Fruit fly (Drosophila melanogaster) whole organism, embryonic: ENCODE data around the gene DZIP1.

Experiments used
- CG10321 ChIP-seq: fragments of 200-800 bp; sonication (Bioruptor generic); IDR thresholded peaks from 2 replicates; pipeline ENCODE4 v1.3.6; 2022; ENCODE audit warnings: missing biosample characterization, missing genetic modification characterization
- CG10543 ChIP-seq: fragments of 200-800 bp; sonication (Bioruptor generic); optimal IDR thresholded peaks from 3 replicates; lab custom pipeline; 2017; ENCODE audit warnings: missing biosample characterization, mild to moderate bottlenecking, missing genetic modification characterization, moderate library complexity
- CG10959 ChIP-seq: fragments of 200-800 bp; sonication (Bioruptor generic); IDR thresholded peaks from 2 replicates; pipeline ENCODE4 v1.3.6; 2022; ENCODE audit warnings: missing biosample characterization, missing genetic modification characterization
- CG11085 ChIP-seq: fragments of 200-800 bp; sonication (Bioruptor generic); IDR thresholded peaks from 2 replicates; pipeline ENCODE4 v1.3.6; 2022; ENCODE audit warnings: missing biosample characterization, missing genetic modification characterization
- CG11398 ChIP-seq: fragments of 200-800 bp; sonication (Bioruptor generic); optimal IDR thresholded peaks from 2 replicates; lab custom pipeline; 2016; ENCODE audit warnings: missing biosample characterization, missing genetic modification characterization
- CG12071 ChIP-seq: fragments of 200-800 bp; sonication (Bioruptor generic); optimal IDR thresholded peaks from 3 replicates; lab custom pipeline; 2018; ENCODE audit warnings: missing biosample characterization, mild to moderate bottlenecking, missing genetic modification characterization
- CG12219 ChIP-seq: fragments of 200-800 bp; sonication (Bioruptor generic); optimal IDR thresholded peaks from 3 replicates; lab custom pipeline; 2018; ENCODE audit warnings: missing biosample characterization, mild to moderate bottlenecking, missing genetic modification characterization
- CG1233 ChIP-seq: fragments of 200-800 bp; sonication (Bioruptor generic); optimal IDR thresholded peaks from 4 replicates; lab custom pipeline; 2018; ENCODE audit warnings: missing biosample characterization, mild to moderate bottlenecking, missing genetic modification characterization
- CG14667 ChIP-seq: fragments of 200-800 bp; sonication (Bioruptor generic); IDR thresholded peaks from 2 replicates; pipeline ENCODE4 v1.3.6; 2022; ENCODE audit warnings: missing biosample characterization, missing genetic modification characterization
- CG2120 ChIP-seq: fragments of 200-800 bp; sonication (Bioruptor generic); optimal IDR thresholded peaks from 3 replicates; lab custom pipeline; 2016; ENCODE audit warnings: missing biosample characterization, missing genetic modification characterization
- CG30403 ChIP-seq: fragments of 200-800 bp; sonication (Bioruptor generic); optimal IDR thresholded peaks from 3 replicates; lab custom pipeline; 2016; ENCODE audit warnings: missing biosample characterization, missing genetic modification characterization
- CG31388 ChIP-seq: fragments of 200-800 bp; sonication (Bioruptor generic); optimal IDR thresholded peaks from 2 replicates; lab custom pipeline; 2016; ENCODE audit warnings: missing biosample characterization, missing genetic modification characterization
- CG5245 ChIP-seq: fragments of 200-800 bp; sonication (Bioruptor generic); optimal IDR thresholded peaks from 3 replicates; lab custom pipeline; 2016; ENCODE audit warnings: missing biosample characterization, missing genetic modification characterization
- CG6175 ChIP-seq: fragments of 200-800 bp; sonication (Bioruptor generic); IDR thresholded peaks from 3 replicates; pipeline ENCODE4 v1.3.6; 2022; ENCODE audit warnings: missing biosample characterization, missing genetic modification characterization
- CG7271 ChIP-seq: fragments of 200-800 bp; sonication (Bioruptor generic); optimal IDR thresholded peaks from 2 replicates; lab custom pipeline; 2018; ENCODE audit warnings: missing biosample characterization, mild to moderate bottlenecking, missing genetic modification characterization, moderate library complexity
- CG7839 ChIP-seq: fragments of 200-800 bp; sonication (Bioruptor generic); optimal IDR thresholded peaks from 3 replicates; lab custom pipeline; 2018; ENCODE audit warnings: missing biosample characterization, mild to moderate bottlenecking, missing genetic modification characterization, moderate library complexity
- CG8281 ChIP-seq: fragments of 200-800 bp; sonication (Bioruptor generic); optimal IDR thresholded peaks from 2 replicates; lab custom pipeline; 2018; ENCODE audit warnings: missing biosample characterization, mild to moderate bottlenecking, missing genetic modification characterization, moderate library complexity
- Dp ChIP-seq: fragments of 200-800 bp; sonication (Bioruptor generic); optimal IDR thresholded peaks from 2 replicates; lab custom pipeline; 2018; ENCODE audit warnings: missing biosample characterization, mild to moderate bottlenecking, missing genetic modification characterization, moderate library complexity
- ERR ChIP-seq: fragments of 200-800 bp; sonication (Bioruptor generic); optimal IDR thresholded peaks from 2 replicates; lab custom pipeline; 2016; ENCODE audit warnings: missing biosample characterization, missing genetic modification characterization
- Fer2 ChIP-seq: fragments of 200-800 bp; sonication (Bioruptor generic); optimal IDR thresholded peaks from 2 replicates; lab custom pipeline; 2018; ENCODE audit warnings: missing biosample characterization, mild to moderate bottlenecking, missing genetic modification characterization, moderate library complexity
- Fer3 ChIP-seq: fragments of 200-800 bp; sonication (Bioruptor generic); optimal IDR thresholded peaks from 2 replicates; lab custom pipeline; 2018; ENCODE audit warnings: missing biosample characterization, mild to moderate bottlenecking, missing genetic modification characterization, moderate library complexity
- GATAe ChIP-seq: fragments of 200-800 bp; sonication (Bioruptor generic); conservative IDR thresholded peaks from 2 replicates; pipeline ENCODE4 v1.3.6; 2022; ENCODE audit warnings: missing biosample characterization, missing genetic modification characterization
- H2.0 ChIP-seq: fragments of 200-800 bp; sonication (Bioruptor generic); IDR thresholded peaks from 2 replicates; pipeline ENCODE4 v1.3.6; 2022; ENCODE audit warnings: missing biosample characterization, missing genetic modification characterization
- Hr3 ChIP-seq: fragments of 200-800 bp; sonication (Bioruptor generic); optimal IDR thresholded peaks from 3 replicates; lab custom pipeline; 2016; ENCODE audit warnings: missing biosample characterization, missing genetic modification characterization
- MBD-R2 ChIP-seq: fragments of 200-800 bp; sonication (Bioruptor generic); IDR thresholded peaks from 2 replicates; pipeline ENCODE4 v1.3.6; 2022; ENCODE audit warnings: missing biosample characterization, missing genetic modification characterization
- Myb ChIP-seq: fragments of 200-800 bp; sonication (Bioruptor generic); optimal IDR thresholded peaks from 2 replicates; lab custom pipeline; 2016; ENCODE audit warnings: missing biosample characterization, missing genetic modification characterization
- NC2α ChIP-seq: fragments of 200-800 bp; sonication (Bioruptor generic); optimal IDR thresholded peaks from 2 replicates; lab custom pipeline; 2016; ENCODE audit warnings: missing biosample characterization, missing genetic modification characterization
- Oaz ChIP-seq: fragments of 200-800 bp; sonication (Bioruptor generic); IDR thresholded peaks from 2 replicates; pipeline ENCODE4 v1.3.6; 2022; ENCODE audit warnings: missing biosample characterization, missing genetic modification characterization
- Scr ChIP-seq: fragments of 200-800 bp; sonication (Bioruptor generic); IDR thresholded peaks from 2 replicates; pipeline ENCODE4 v1.3.6; 2022; ENCODE audit warnings: missing biosample characterization, missing genetic modification characterization; ENCODE audit not compliant: partially characterized antibody
- Trl ChIP-seq, 3 experiments: fragments of >200 bp in 2 of 3; fragments of 200-800 bp in 1 of 3; sonication (Bioruptor generic) in 1 of 3; optimal IDR thresholded peaks; 2 replicates in 1 of 3; 3 replicates in 2 of 3; lab custom pipeline; 2016 to 2017; ENCODE audit warnings: missing biosample characterization in 1 of 3, missing genetic modification characterization in 1 of 3
- ac ChIP-seq: fragments of 200-800 bp; sonication (Bioruptor generic); optimal IDR thresholded peaks from 3 replicates; lab custom pipeline; 2017; ENCODE audit warnings: missing biosample characterization, mild to moderate bottlenecking, missing genetic modification characterization
- bsh ChIP-seq, 2 experiments: fragments of 200-800 bp; sonication (Bioruptor generic); optimal IDR thresholded peaks; 2 replicates each; lab custom pipeline; 2017 to 2018; ENCODE audit warnings: mild to moderate bottlenecking in 2 of 2, missing biosample characterization in 2 of 2, missing genetic modification characterization in 2 of 2, moderate library complexity in 1 of 2
- cas ChIP-seq: fragments of 200-800 bp; sonication (Bioruptor generic); IDR thresholded peaks from 2 replicates; pipeline ENCODE4 v1.3.6; 2022; ENCODE audit warnings: missing biosample characterization, missing genetic modification characterization
- chm ChIP-seq: fragments of 200-800 bp; sonication (Bioruptor generic); IDR thresholded peaks from 2 replicates; pipeline ENCODE4 v1.3.6; 2022; ENCODE audit warnings: missing biosample characterization, missing genetic modification characterization
- dati ChIP-seq: fragments of 200-800 bp; sonication (Bioruptor generic); IDR thresholded peaks from 2 replicates; pipeline ENCODE4 v1.3.6; 2022; ENCODE audit warnings: missing biosample characterization, missing genetic modification characterization
- gcm ChIP-seq: fragments of 200-800 bp; sonication (Bioruptor generic); optimal IDR thresholded peaks from 2 replicates; lab custom pipeline; 2019; ENCODE audit warnings: missing biosample characterization, mild to moderate bottlenecking, missing genetic modification characterization, moderate library complexity
- grau ChIP-seq: fragments of 200-800 bp; optimal IDR thresholded peaks from 3 replicates; lab custom pipeline; 2019; ENCODE audit warnings: missing biosample characterization, mild to moderate bottlenecking, missing genetic modification characterization, moderate library complexity
- ham ChIP-seq: fragments of 200-800 bp; sonication (Bioruptor generic); IDR thresholded peaks from 2 replicates; pipeline ENCODE4 v1.3.6; 2022; ENCODE audit warnings: missing biosample characterization, missing genetic modification characterization
- jumu ChIP-seq: fragments of 200-800 bp; sonication (Bioruptor generic); optimal IDR thresholded peaks from 3 replicates; lab custom pipeline; 2016; ENCODE audit warnings: missing biosample characterization, missing genetic modification characterization
- kah ChIP-seq: fragments of 200-800 bp; sonication (Bioruptor generic); optimal IDR thresholded peaks from 2 replicates; lab custom pipeline; 2018; ENCODE audit warnings: missing biosample characterization, mild to moderate bottlenecking, missing genetic modification characterization
- nerfin-2 ChIP-seq: fragments of 200-800 bp; sonication (Bioruptor generic); IDR thresholded peaks from 2 replicates; pipeline ENCODE4 v1.3.6; 2022; ENCODE audit warnings: missing biosample characterization, missing genetic modification characterization; ENCODE audit not compliant: partially characterized antibody
- onecut ChIP-seq: fragments of 200-800 bp; sonication (Bioruptor generic); IDR thresholded peaks from 2 replicates; pipeline ENCODE4 v1.3.6; 2022; ENCODE audit warnings: missing biosample characterization, missing genetic modification characterization
- org-1 ChIP-seq: fragments of 200-800 bp; sonication (Bioruptor generic); optimal IDR thresholded peaks from 2 replicates; lab custom pipeline; 2017; ENCODE audit warnings: missing biosample characterization, missing genetic modification characterization
- phol ChIP-seq: fragments of 200-800 bp; sonication (Bioruptor generic); optimal IDR thresholded peaks from 3 replicates; lab custom pipeline; 2018; ENCODE audit warnings: missing biosample characterization, mild to moderate bottlenecking, missing genetic modification characterization, moderate library complexity
- pzg ChIP-seq: fragments of 200-800 bp; sonication (Bioruptor generic); optimal IDR thresholded peaks from 3 replicates; lab custom pipeline; 2018; ENCODE audit warnings: missing biosample characterization, mild to moderate bottlenecking, missing genetic modification characterization, moderate library complexity
- ranshi ChIP-seq: fragments of 200-800 bp; sonication (Bioruptor generic); IDR thresholded peaks from 2 replicates; pipeline ENCODE4 v1.3.6; 2022; ENCODE audit warnings: missing biosample characterization, missing genetic modification characterization
- sqz ChIP-seq: fragments of 200-800 bp; sonication (Bioruptor generic); optimal IDR thresholded peaks from 3 replicates; lab custom pipeline; 2018; ENCODE audit warnings: missing biosample characterization, mild to moderate bottlenecking, missing genetic modification characterization
- tup ChIP-seq: fragments of 200-800 bp; sonication (Bioruptor generic); optimal IDR thresholded peaks from 2 replicates; lab custom pipeline; 2016; ENCODE audit warnings: missing biosample characterization, mild to moderate bottlenecking, missing genetic modification characterization, moderate library complexity
- zen ChIP-seq: fragments of 200-800 bp; sonication (Bioruptor generic); optimal IDR thresholded peaks from 3 replicates; lab custom pipeline; 2018; ENCODE audit warnings: missing biosample characterization, mild to moderate bottlenecking, missing genetic modification characterization, moderate library complexity

Gene DZIP1

dm6 chr3R:24467237-24467636 lies 47.8 kb upstream of the DZIP1 start (continued):
- peak; percentile 46 for TF ChIP-seq CG7839 (tag; lab: Kevin White, UChicago)
- no peak for TF ChIP-seq Oaz
- TF ChIP-seq CG11085 = no peak
- no peak for TF ChIP-seq org-1 (GFP tag; lab: Kevin White, UChicago)
- no peak for TF ChIP-seq CG14667 (GFP tag; lab: Robert Waterston, UW)
- no peak for TF ChIP-seq CG6175
- no peak for TF ChIP-seq cas (GFP tag; lab: Robert Waterston, UW)
- no peak for TF ChIP-seq CG12219 (GFP tag; lab: Kevin White, UChicago)
- TF ChIP-seq grau (tag; lab: Kevin White, UChicago) = peak; percentile 47
- peak; percentile 11 for TF ChIP-seq CG1233 (GFP tag; lab: Kevin White, UChicago)
- TF ChIP-seq H2.0 (GFP tag; lab: Robert Waterston, UW) = no peak
- no peak for TF ChIP-seq CG7271
- no peak for TF ChIP-seq CG10321 (GFP tag; lab: Robert Waterston, UW)
- no peak for TF ChIP-seq sqz (GFP tag; lab: Kevin White, UChicago)
- TF ChIP-seq Trl (optimal IDR thresholded peaks at IDR 0.05; lab: Kevin White, UChicago) = no peak
- TF ChIP-seq Trl (GFP tag; optimal IDR thresholded peaks at IDR 0.05; lab: Kevin White, UChicago) = no peak
- no peak for TF ChIP-seq phol (tag; lab: Kevin White, UChicago)
- no peak for TF ChIP-seq NC2α (GFP tag; lab: Kevin White, UChicago)
- TF ChIP-seq jumu = no peak
- TF ChIP-seq CG10959 = no peak
- no peak for TF ChIP-seq CG5245 (GFP tag; lab: Kevin White, UChicago)
- no peak for TF ChIP-seq CG12071 (GFP tag; lab: Kevin White, UChicago)
- no peak for TF ChIP-seq MBD-R2 (GFP tag; lab: Robert Waterston, UW)
- no peak for TF ChIP-seq Scr (GFP tag; lab: Robert Waterston, UW)
- no peak for TF ChIP-seq Fer2 (tag; lab: Kevin White, UChicago)
- no peak for TF ChIP-seq dati
- TF ChIP-seq Myb (GFP tag; lab: Kevin White, UChicago) = no peak
- no peak for TF ChIP-seq chm (GFP tag; lab: Robert Waterston, UW)
- no peak for TF ChIP-seq ranshi
- no peak for TF ChIP-seq ERR (GFP tag; lab: Kevin White, UChicago)
- peak; percentile 42 for TF ChIP-seq CG2120
- no peak for TF ChIP-seq ham (GFP tag; lab: Robert Waterston, UW)
- no peak for TF ChIP-seq CG8281 (tag; lab: Kevin White, UChicago)
- no peak for TF ChIP-seq CG31388 (GFP tag; lab: Kevin White, UChicago)
- no peak for TF ChIP-seq GATAe (GFP tag; lab: Robert Waterston, UW)
- no peak for TF ChIP-seq ac (GFP tag; lab: Kevin White, UChicago)
- no peak for TF ChIP-seq tup (GFP tag; lab: Kevin White, UChicago)
- no peak for TF ChIP-seq gcm (GFP tag; lab: Kevin White, UChicago)
- no peak for TF ChIP-seq CG11398
- TF ChIP-seq Fer3 (tag; lab: Kevin White, UChicago) = peak; percentile 35
- no peak for TF ChIP-seq onecut (GFP tag; lab: Robert Waterston, UW)

dm6 chr3R:24469097-24469496 lies 46.0 kb upstream of the DZIP1 start, which contains the start of gene CG31128:
Gene CG31128 (plus strand): TSS chr3R:24469397.
- TF ChIP-seq Dp = no peak
- no peak for TF ChIP-seq bsh (GFP tag; optimal IDR thresholded peaks at IDR 0.05; lab: Kevin White, UChicago)
- no peak for TF ChIP-seq Hr3 (GFP tag; lab: Kevin White, UChicago)
- no peak for TF ChIP-seq CG10543
- TF ChIP-seq zen (tag; lab: Kevin White, UChicago) = no peak
- no peak for TF ChIP-seq pzg (GFP tag; lab: Kevin White, UChicago)
- TF ChIP-seq phol (tag; lab: Kevin White, UChicago) = no peak
- no peak for TF ChIP-seq nerfin-2
- TF ChIP-seq CG30403 = no peak
- TF ChIP-seq kah (GFP tag; lab: Kevin White, UChicago) = no peak
- TF ChIP-seq, all 482 proteins: peak for 0
